3 worm cellular contexts compared by ENCODE assay signal in the genomic region with DNA sequence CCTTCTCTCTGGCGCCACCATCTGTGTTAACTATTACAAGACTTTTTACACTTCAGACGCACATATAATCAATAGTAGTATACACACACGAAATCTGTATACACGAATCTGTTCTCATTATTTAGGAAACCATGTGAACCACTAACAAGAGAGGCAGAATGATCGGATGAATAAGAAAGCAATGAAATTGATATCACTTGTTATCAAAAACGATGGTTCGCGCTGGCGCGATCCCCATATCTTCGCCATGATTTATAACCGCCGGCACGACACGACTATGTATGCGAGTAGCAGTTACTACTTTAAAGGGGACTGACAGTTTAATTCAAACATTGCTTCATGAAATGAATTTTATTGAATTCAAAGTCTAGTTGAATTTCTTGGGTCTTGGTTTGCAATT.
TF ChIP-seq lines count a peak whose summit lies in the region.

No protein-coding gene starts in this region.

TF ChIP-seq in whole organism, L1 larva, 84 proteins besides CTCF, POLR2A, EP300 and RAD21 (continues in another document):
- TF ChIP-seq lin-39 (tag; optimal IDR thresholded peaks at IDR 0.05; lab: Kevin White, UChicago) (no peak), sup-37 (GFP tag; optimal IDR thresholded peaks at IDR 0.05; lab: Kevin White, UChicago) (no peak), nhr-90 (tag; optimal IDR thresholded peaks at IDR 0.05; lab: Kevin White, UChicago; ENCODE audit: poor library complexity) (no peak), fkh-4 (tag; optimal IDR thresholded peaks at IDR 0.05; lab: Kevin White, UChicago; ENCODE audit: borderline replicate concordance) (no peak), fos-1 (tag; optimal IDR thresholded peaks at IDR 0.05; lab: Kevin White, UChicago) (no peak), blmp-1 (tag; optimal IDR thresholded peaks at IDR 0.05; lab: Kevin White, UChicago) (peak; percentile 74), nhr-85 (tag; lab: Kevin White, UChicago) (peak; percentile 15), skn-1 (tag; optimal IDR thresholded peaks at IDR 0.05; lab: Kevin White, UChicago) (no peak), ztf-4 (tag; optimal IDR thresholded peaks at IDR 0.05; lab: Kevin White, UChicago) (no peak), nhr-20 (tag; optimal IDR thresholded peaks at IDR 0.05; lab: Kevin White, UChicago) (peak; percentile 4), ces-1 (GFP tag; optimal IDR thresholded peaks at IDR 0.05; lab: Kevin White, UChicago) (no peak), tlp-1 (tag; optimal IDR thresholded peaks at IDR 0.05; lab: Kevin White, UChicago) (no peak), nhr-77 (tag; optimal IDR thresholded peaks at IDR 0.05; lab: Kevin White, UChicago) (no peak), hlh-4 (tag; optimal IDR thresholded peaks at IDR 0.05; lab: Kevin White, UChicago) (no peak), lir-3 (tag; optimal IDR thresholded peaks at IDR 0.05; lab: Kevin White, UChicago; ENCODE audit: poor library complexity) (no peak), pax-3 (tag; optimal IDR thresholded peaks at IDR 0.05; lab: Kevin White, UChicago) (no peak), vab-15 (tag; optimal IDR thresholded peaks at IDR 0.05; lab: Kevin White, UChicago) (no peak), pqm-1 (tag; optimal IDR thresholded peaks at IDR 0.05; lab: Kevin White, UChicago) (no peak), snu-23 (GFP tag; optimal IDR thresholded peaks at IDR 0.05; lab: Kevin White, UChicago) (peak; percentile 18), unc-130 (tag; optimal IDR thresholded peaks at IDR 0.05; lab: Kevin White, UChicago) (no peak), efl-1 (optimal IDR thresholded peaks at IDR 0.05; lab: Kevin White, UChicago) (no peak), efl-1 (GFP tag; optimal IDR thresholded peaks at IDR 0.05 in 1 of 2; lab: Kevin White, UChicago) (peak in 1 of 2 experiments; percentile 2), nhr-71 (tag; optimal IDR thresholded peaks at IDR 0.05; lab: Kevin White, UChicago) (peak; percentile 2), dpl-1 (GFP tag; optimal IDR thresholded peaks at IDR 0.05; lab: Kevin White, UChicago) (no peak), mef-2 (tag; optimal IDR thresholded peaks at IDR 0.05; lab: Kevin White, UChicago) (no peak), irx-1 (tag; optimal IDR thresholded peaks at IDR 0.05; lab: Kevin White, UChicago) (no peak), unc-86 (tag; optimal IDR thresholded peaks at IDR 0.05; lab: Kevin White, UChicago) (no peak), lin-13 (GFP tag; optimal IDR thresholded peaks at IDR 0.05; lab: Kevin White, UChicago) (no peak), elt-3 (tag; optimal IDR thresholded peaks at IDR 0.05; lab: Kevin White, UChicago) (peak in 3 of 6 experiments; percentile 24 to 83 (median 34)), fkh-8 (tag; optimal IDR thresholded peaks at IDR 0.05; lab: Kevin White, UChicago) (no peak)

TF ChIP-seq in whole organism, L2 larva, 48 proteins besides CTCF, POLR2A, EP300 and RAD21:
- TF ChIP-seq sma-9 (GFP tag; optimal IDR thresholded peaks at IDR 0.05; lab: Kevin White, UChicago): peak; percentile 77
- no peak for TF ChIP-seq sma-9 (tag; optimal IDR thresholded peaks at IDR 0.05; lab: Kevin White, UChicago)
- TF ChIP-seq nhr-21 (tag; optimal IDR thresholded peaks at IDR 0.05; lab: Kevin White, UChicago): peak; percentile 31
- no peak for TF ChIP-seq nhr-11 (tag; optimal IDR thresholded peaks at IDR 0.05; lab: Kevin White, UChicago)
- no peak for TF ChIP-seq unc-55 (GFP tag; optimal IDR thresholded peaks at IDR 0.05; lab: Kevin White, UChicago)

TF ChIP-seq in whole organism, L4 larva, 104 proteins besides CTCF, POLR2A, EP300 and RAD21:
- TF ChIP-seq aha-1 (tag; lab: Kevin White, UChicago): peak; percentile 60
- TF ChIP-seq zfp-2 (tag; optimal IDR thresholded peaks at IDR 0.05; lab: Kevin White, UChicago): no peak
- TF ChIP-seq duxl-1 (tag; optimal IDR thresholded peaks at IDR 0.05; lab: Kevin White, UChicago; ENCODE audit: poor library complexity): no peak

Comparison
In these comparisons a context has a peak if more than half of its experiments do, and no peak if none do; other contexts are left out.
1. Of the 29 proteins assayed by ChIP-seq in both whole organism, L4 larva and whole organism, L1 larva: peak only in whole organism, L4 larva: aha-1; only in whole organism, L1 larva: none; in both: none; in neither: 28.